Fruit fly (Drosophila melanogaster) whole organism, embryonic: ENCODE results near the gene CG31016.

Experiments used
- Adf1 ChIP-seq: fragments of 200-800 bp; sonication (Bioruptor generic); IDR thresholded peaks from 2 replicates; pipeline ENCODE4 v1.3.6; 2022; ENCODE audit warnings: missing biosample characterization, missing genetic modification characterization
- B-H2 ChIP-seq: fragments of 200-800 bp; sonication (Bioruptor generic); optimal IDR thresholded peaks from 2 replicates; lab custom pipeline; 2018; ENCODE audit warnings: missing biosample characterization, mild to moderate bottlenecking, missing genetic modification characterization
- BEAF-32 ChIP-seq: fragments of 200-800 bp; sonication (Bioruptor generic); optimal IDR thresholded peaks from 3 replicates; lab custom pipeline; 2017; ENCODE audit warnings: missing biosample characterization, missing genetic modification characterization, mild to moderate bottlenecking, moderate library complexity, missing genetic modification reagents
- CG10979 ChIP-seq: fragments of 200-800 bp; sonication (Bioruptor generic); optimal IDR thresholded peaks from 2 replicates; lab custom pipeline; 2018; ENCODE audit warnings: missing biosample characterization, mild to moderate bottlenecking, missing genetic modification characterization, moderate library complexity
- CG11085 ChIP-seq: fragments of 200-800 bp; sonication (Bioruptor generic); IDR thresholded peaks from 2 replicates; pipeline ENCODE4 v1.3.6; 2022; ENCODE audit warnings: missing biosample characterization, missing genetic modification characterization
- CG12744 ChIP-seq: fragments of 200-800 bp; sonication (Bioruptor generic); optimal IDR thresholded peaks from 2 replicates; lab custom pipeline; 2016; ENCODE audit warnings: missing biosample characterization, missing genetic modification characterization
- CG12942 ChIP-seq: fragments of 200-800 bp; sonication (Bioruptor generic); optimal IDR thresholded peaks from 3 replicates; lab custom pipeline; 2016; ENCODE audit warnings: missing biosample characterization, missing genetic modification characterization
- CG13624 ChIP-seq: fragments of 200-800 bp; sonication (Bioruptor generic); optimal IDR thresholded peaks from 2 replicates; lab custom pipeline; 2016; ENCODE audit warnings: missing biosample characterization, missing genetic modification characterization
- CG13894 ChIP-seq: fragments of 200-800 bp; sonication (Bioruptor generic); optimal IDR thresholded peaks from 3 replicates; lab custom pipeline; 2018; ENCODE audit warnings: missing biosample characterization, mild to moderate bottlenecking, missing genetic modification characterization, moderate library complexity
- CG14667 ChIP-seq: fragments of 200-800 bp; sonication (Bioruptor generic); IDR thresholded peaks from 2 replicates; pipeline ENCODE4 v1.3.6; 2022; ENCODE audit warnings: missing biosample characterization, missing genetic modification characterization
- CG15514 ChIP-seq: fragments of 200-800 bp; sonication (Bioruptor generic); optimal IDR thresholded peaks from 3 replicates; lab custom pipeline; 2017; ENCODE audit warnings: missing biosample characterization, missing genetic modification characterization, mild to moderate bottlenecking, moderate library complexity, missing genetic modification reagents
- CG16779 ChIP-seq: fragments of 200-800 bp; sonication (Bioruptor generic); IDR thresholded peaks from 2 replicates; pipeline ENCODE4 v1.3.6; 2022; ENCODE audit warnings: missing biosample characterization, missing genetic modification characterization
- CG16863 ChIP-seq: fragments of 200-800 bp; sonication (Bioruptor generic); optimal IDR thresholded peaks from 3 replicates; lab custom pipeline; 2016; ENCODE audit warnings: missing biosample characterization, missing genetic modification characterization
- CG17385 ChIP-seq: fragments of 200-800 bp; sonication (Bioruptor generic); optimal IDR thresholded peaks from 3 replicates; lab custom pipeline; 2018; ENCODE audit warnings: missing biosample characterization, mild to moderate bottlenecking, missing genetic modification characterization
- CG1792 ChIP-seq: fragments of 200-800 bp; sonication (Bioruptor generic); optimal IDR thresholded peaks from 2 replicates; lab custom pipeline; 2016; ENCODE audit warnings: missing biosample characterization, missing genetic modification characterization
- CG18619 ChIP-seq: fragments of 200-800 bp; sonication (Bioruptor generic); optimal IDR thresholded peaks from 3 replicates; lab custom pipeline; 2017; ENCODE audit warnings: missing biosample characterization, mild to moderate bottlenecking, missing genetic modification characterization
- CG30020 ChIP-seq: fragments of 200-800 bp; optimal IDR thresholded peaks from 2 replicates; lab custom pipeline; 2019; ENCODE audit warnings: missing biosample characterization, mild to moderate bottlenecking, missing genetic modification characterization, moderate library complexity
- CG3281 ChIP-seq: fragments of 200-800 bp; sonication (Bioruptor generic); optimal IDR thresholded peaks from 3 replicates; lab custom pipeline; 2017; ENCODE audit warnings: missing biosample characterization, mild to moderate bottlenecking, missing genetic modification characterization
- CG34422 ChIP-seq: fragments of 200-800 bp; sonication (Bioruptor generic); IDR thresholded peaks from 3 replicates; pipeline ENCODE4 v1.3.6; 2022; ENCODE audit warnings: missing biosample characterization, missing genetic modification characterization
- CG8290 ChIP-seq, 3 experiments: fragments of 200-800 bp; sonication (Bioruptor generic); optimal IDR thresholded peaks; 2 replicates each; lab custom pipeline; 2016 to 2019; ENCODE audit warnings: missing biosample characterization in 3 of 3, missing genetic modification characterization in 3 of 3, mild to moderate bottlenecking in 2 of 3, moderate library complexity in 1 of 3
- CG9932 ChIP-seq: fragments of 200-800 bp; sonication (Bioruptor generic); IDR thresholded peaks from 2 replicates; pipeline ENCODE4 v1.3.6; 2022; ENCODE audit warnings: missing biosample characterization, missing genetic modification characterization
- CoRest ChIP-seq: fragments of 200-800 bp; sonication (Bioruptor generic); optimal IDR thresholded peaks from 3 replicates; lab custom pipeline; 2018; ENCODE audit warnings: missing biosample characterization, mild to moderate bottlenecking, missing genetic modification characterization, moderate library complexity
- E2f2 ChIP-seq: fragments of 200-800 bp; sonication (Bioruptor generic); IDR thresholded peaks from 2 replicates; pipeline ENCODE4 v1.3.6; 2022; ENCODE audit warnings: missing biosample characterization, missing genetic modification characterization
- Ets97D ChIP-seq: fragments of 200-800 bp; sonication (Bioruptor generic); optimal IDR thresholded peaks from 3 replicates; lab custom pipeline; 2016; ENCODE audit warnings: missing biosample characterization, missing genetic modification characterization
- MBD-R2 ChIP-seq: fragments of 200-800 bp; sonication (Bioruptor generic); IDR thresholded peaks from 2 replicates; pipeline ENCODE4 v1.3.6; 2022; ENCODE audit warnings: missing biosample characterization, missing genetic modification characterization
- PHDP ChIP-seq: fragments of 200-800 bp; sonication (Bioruptor generic); optimal IDR thresholded peaks from 3 replicates; lab custom pipeline; 2018; ENCODE audit warnings: missing biosample characterization, mild to moderate bottlenecking, missing genetic modification characterization, moderate library complexity
- TFAM ChIP-seq: fragments of 200-800 bp; sonication (Bioruptor generic); optimal IDR thresholded peaks from 2 replicates; lab custom pipeline; 2017; ENCODE audit warnings: missing biosample characterization, missing genetic modification characterization, inconsistent platforms
- bbx ChIP-seq: fragments of 200-800 bp; sonication (Bioruptor generic); IDR thresholded peaks from 2 replicates; pipeline ENCODE4 v1.3.6; 2022; ENCODE audit warnings: missing biosample characterization, missing genetic modification characterization; ENCODE audit not compliant: partially characterized antibody
- ci ChIP-seq: fragments of 200-800 bp; sonication (Bioruptor generic); IDR thresholded peaks from 3 replicates; pipeline ENCODE4 v1.3.6; 2022; ENCODE audit warnings: missing biosample characterization, missing genetic modification characterization
- dan ChIP-seq: fragments of 200-800 bp; sonication (Bioruptor generic); IDR thresholded peaks from 2 replicates; pipeline ENCODE4 v1.3.6; 2022; ENCODE audit warnings: missing biosample characterization, missing genetic modification characterization
- esg ChIP-seq: fragments of 200-800 bp; sonication (Bioruptor generic); conservative IDR thresholded peaks from 2 replicates; pipeline ENCODE4 v1.3.6; 2022; ENCODE audit warnings: missing biosample characterization, missing genetic modification characterization
- exex ChIP-seq: fragments of 200-800 bp; sonication (Bioruptor generic); optimal IDR thresholded peaks from 4 replicates; lab custom pipeline; 2018; ENCODE audit warnings: missing biosample characterization, mild to moderate bottlenecking, missing genetic modification characterization, moderate library complexity
- grau ChIP-seq: fragments of 200-800 bp; optimal IDR thresholded peaks from 3 replicates; lab custom pipeline; 2019; ENCODE audit warnings: missing biosample characterization, mild to moderate bottlenecking, missing genetic modification characterization, moderate library complexity
- grn ChIP-seq: fragments of 200-800 bp; sonication (Bioruptor generic); optimal IDR thresholded peaks from 3 replicates; lab custom pipeline; 2017; ENCODE audit warnings: missing biosample characterization, missing genetic modification characterization
- her ChIP-seq: fragments of 200-800 bp; sonication (Bioruptor generic); optimal IDR thresholded peaks from 2 replicates; lab custom pipeline; 2016; ENCODE audit warnings: missing biosample characterization, missing genetic modification characterization
- hkb ChIP-seq, 2 experiments: fragments of 200-800 bp in 1 of 2; fragments of >200 bp in 1 of 2; sonication (Bioruptor generic) in 1 of 2; IDR thresholded peaks in 1 of 2; optimal IDR thresholded peaks in 1 of 2; 2 replicates each; pipeline versions ENCODE4 v1.3.6 to Lab custom; 2017 to 2022; ENCODE audit warnings: missing biosample characterization in 1 of 2, missing genetic modification characterization in 1 of 2
- kay ChIP-seq: fragments of 200-800 bp; sonication (Bioruptor generic); optimal IDR thresholded peaks from 2 replicates; lab custom pipeline; 2016; ENCODE audit warnings: missing biosample characterization, missing genetic modification characterization
- lab ChIP-seq: fragments of 200-800 bp; sonication (Bioruptor generic); optimal IDR thresholded peaks from 3 replicates; lab custom pipeline; 2017; ENCODE audit warnings: missing biosample characterization, missing genetic modification characterization, mild to moderate bottlenecking, moderate library complexity, missing genetic modification reagents
- mld ChIP-seq: fragments of 200-800 bp; sonication (Bioruptor generic); IDR thresholded peaks from 3 replicates; pipeline ENCODE4 v1.3.6; 2022; ENCODE audit warnings: missing biosample characterization, missing genetic modification characterization; ENCODE audit not compliant: partially characterized antibody
- nau ChIP-seq: fragments of 200-800 bp; sonication (Bioruptor generic); optimal IDR thresholded peaks from 3 replicates; lab custom pipeline; 2017; ENCODE audit warnings: missing biosample characterization, mild to moderate bottlenecking, missing genetic modification characterization, missing genetic modification reagents
- phol ChIP-seq: fragments of 200-800 bp; sonication (Bioruptor generic); optimal IDR thresholded peaks from 3 replicates; lab custom pipeline; 2018; ENCODE audit warnings: missing biosample characterization, mild to moderate bottlenecking, missing genetic modification characterization, moderate library complexity
- row ChIP-seq: fragments of 200-800 bp; sonication (Bioruptor generic); IDR thresholded peaks from 3 replicates; pipeline ENCODE4 v1.3.6; 2022; ENCODE audit warnings: missing biosample characterization, missing genetic modification characterization
- sima ChIP-seq: fragments of 200-800 bp; sonication (Bioruptor generic); optimal IDR thresholded peaks from 2 replicates; lab custom pipeline; 2016; ENCODE audit warnings: missing biosample characterization, missing genetic modification characterization
- slbo ChIP-seq: fragments of 200-800 bp; sonication (Bioruptor generic); IDR thresholded peaks from 2 replicates; pipeline ENCODE4 v1.3.6; 2022; ENCODE audit warnings: missing biosample characterization, missing genetic modification characterization
- stwl ChIP-seq: fragments of 200-800 bp; sonication (Bioruptor generic); optimal IDR thresholded peaks from 3 replicates; lab custom pipeline; 2018; ENCODE audit warnings: missing biosample characterization, mild to moderate bottlenecking, missing genetic modification characterization, moderate library complexity
- twi ChIP-seq: fragments of 200-800 bp; optimal IDR thresholded peaks from 2 replicates; lab custom pipeline; 2019; ENCODE audit warnings: missing biosample characterization, mild to moderate bottlenecking, missing genetic modification characterization, moderate library complexity
- usp ChIP-seq: fragments of >200 bp; optimal IDR thresholded peaks from 2 replicates; lab custom pipeline; 2017; ENCODE audit warnings: missing biosample characterization, missing genetic modification characterization
- z ChIP-seq: fragments of 200-800 bp; sonication (Bioruptor generic); IDR thresholded peaks from 3 replicates; pipeline ENCODE4 v1.3.6; 2022; ENCODE audit warnings: missing biosample characterization, missing genetic modification characterization

Gene CG31016

dm6 chr3R:30600154-30601009 lies 5.6 kb upstream of the CG31016 start (continued):
- TF ChIP-seq lab (GFP tag; lab: Kevin White, UChicago) = peak; percentile 94
- TF ChIP-seq usp = no peak
- peak; percentile 21 for TF ChIP-seq grn
- peak; percentile 87 for TF ChIP-seq CG16779 (GFP tag; lab: Robert Waterston, UW)
- peak; percentile 63 for TF ChIP-seq TFAM (GFP tag; lab: Kevin White, UChicago)
- TF ChIP-seq B-H2 (GFP tag; lab: Kevin White, UChicago) = peak; percentile 70
- TF ChIP-seq her (GFP tag; lab: Kevin White, UChicago) = peak; percentile 61
- 0 out of 2 replicates have a peak, but pooled peaks have one; percentile 45 for TF ChIP-seq bbx
- TF ChIP-seq mld (GFP tag; lab: Robert Waterston, UW) = no peak
- TF ChIP-seq phol (tag; lab: Kevin White, UChicago) = peak; percentile 88
- TF ChIP-seq row = peak; percentile 94
- peak; percentile 88 for TF ChIP-seq esg (GFP tag; lab: Robert Waterston, UW)
- TF ChIP-seq hkb (optimal IDR thresholded peaks at IDR 0.05; lab: Kevin White, UChicago) = no peak
- TF ChIP-seq hkb (GFP tag; IDR thresholded peaks at IDR 0.05; lab: Robert Waterston, UW) = peak; percentile 98
- peak; percentile 78 for TF ChIP-seq CG13894 (tag; lab: Kevin White, UChicago)
- no peak for TF ChIP-seq CG30020
- TF ChIP-seq exex (tag; lab: Kevin White, UChicago) = peak; percentile 31
- peak; percentile 92 for TF ChIP-seq PHDP (tag; lab: Kevin White, UChicago)
- TF ChIP-seq CoRest (tag; lab: Kevin White, UChicago) = peak; percentile 88
- peak; percentile 98 for TF ChIP-seq ci (GFP tag; lab: Robert Waterston, UW)
- TF ChIP-seq CG1792 = peak; percentile 82
- peak; percentile 94 for TF ChIP-seq slbo (GFP tag; lab: Robert Waterston, UW)
- peak; percentile 84 for TF ChIP-seq CG14667 (GFP tag; lab: Robert Waterston, UW)
- TF ChIP-seq kay (GFP tag; lab: Kevin White, UChicago) = peak; percentile 83
- peak; percentile 89 for TF ChIP-seq CG12744 (GFP tag; lab: Kevin White, UChicago)
- TF ChIP-seq CG11085 = peak; percentile 84
- TF ChIP-seq z = peak; percentile 93
- peak; percentile 87 for TF ChIP-seq CG9932 (GFP tag; lab: Robert Waterston, UW)
- TF ChIP-seq CG15514 (GFP tag; lab: Kevin White, UChicago) = peak; percentile 82
- peak; percentile 70 for TF ChIP-seq CG13624 (GFP tag; lab: Kevin White, UChicago)
- peak; percentile 96 for TF ChIP-seq CG34422 (GFP tag; lab: Robert Waterston, UW)
- peak; percentile 82 for TF ChIP-seq CG12942 (GFP tag; lab: Kevin White, UChicago)
- TF ChIP-seq CG18619 (GFP tag; lab: Kevin White, UChicago) = peak; percentile 81
- peak; percentile 89 for TF ChIP-seq grau
- peak; percentile 68; the same call in 1 of the 2 replicates for TF ChIP-seq MBD-R2 (GFP tag; lab: Robert Waterston, UW)
- TF ChIP-seq twi (tag; lab: Kevin White, UChicago) = peak; percentile 70
- TF ChIP-seq stwl (tag; lab: Kevin White, UChicago) = peak; percentile 25
- TF ChIP-seq CG8290 (GFP tag; optimal IDR thresholded peaks at IDR 0.05; lab: Kevin White, UChicago) = peak; percentile 79
- peak in 1 of 2 experiments; percentile 80 for TF ChIP-seq CG8290 (tag; optimal IDR thresholded peaks at IDR 0.05; lab: Kevin White, UChicago)
- peak; percentile 40 for TF ChIP-seq sima (GFP tag; lab: Kevin White, UChicago)
- peak; percentile 87 for TF ChIP-seq nau (GFP tag; lab: Kevin White, UChicago)
- TF ChIP-seq E2f2 (GFP tag; lab: Robert Waterston, UW) = peak; percentile 78
- TF ChIP-seq CG3281 (GFP tag; lab: Kevin White, UChicago) = peak; percentile 92
- no peak for TF ChIP-seq dan (GFP tag; lab: Robert Waterston, UW)
- peak; percentile 83 for TF ChIP-seq CG16863
- TF ChIP-seq CG10979 (tag; lab: Kevin White, UChicago) = peak; percentile 90
- TF ChIP-seq CG17385 (GFP tag; lab: Kevin White, UChicago) = peak; percentile 88
- peak; percentile 42 for TF ChIP-seq Ets97D (GFP tag; lab: Kevin White, UChicago)
- peak; percentile 26 for TF ChIP-seq BEAF-32 (GFP tag; lab: Kevin White, UChicago)
- TF ChIP-seq Adf1 (GFP tag; lab: Robert Waterston, UW) = peak; percentile 74
